Worm (Caenorhabditis elegans): Measurements from ENCODE around the gene dlc-1.
A peak's percentile ranks its signal among the peaks of the same experiment; 100 is the strongest.

Gene dlc-1

DNA sequence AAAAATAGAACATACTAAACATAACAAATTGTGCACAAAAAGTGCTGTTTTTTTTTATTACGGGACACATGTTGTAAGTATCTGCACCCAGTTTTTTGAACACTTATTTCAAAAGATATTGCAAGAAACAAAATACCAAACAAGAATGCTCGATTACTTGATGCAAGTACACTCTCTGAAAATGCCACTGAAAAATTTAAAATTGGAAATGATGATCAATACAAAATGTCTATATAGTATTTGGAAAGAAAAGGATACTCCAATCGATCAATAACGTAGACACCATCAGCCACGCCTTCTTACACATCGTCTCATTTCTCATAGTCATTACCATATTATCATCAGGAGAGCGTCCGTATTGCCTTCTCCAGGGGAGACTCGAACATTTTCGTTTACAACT lies 34.6 kb upstream of the dlc-1 start, which contains the start of gene sdz-15:
Gene sdz-15, plus strand, starts transcription at position 301 of the 400 bp plus-strand sequence.
- TF ChIP-seq fkh-10 (GFP tag; optimal IDR thresholded peaks at IDR 0.05) (no peak), elt-1 (tag; optimal IDR thresholded peaks at IDR 0.05) (no peak), lsy-12 (tag; optimal IDR thresholded peaks at IDR 0.05) (no peak), nhr-28 (tag; optimal IDR thresholded peaks at IDR 0.05) (no peak), pqm-1 (tag; optimal IDR thresholded peaks at IDR 0.05) (no peak), unc-62 (GFP tag; optimal IDR thresholded peaks at IDR 0.05) (no peak), pha-4 (tag; optimal IDR thresholded peaks at IDR 0.05) (no peak), egl-27 (tag; optimal IDR thresholded peaks at IDR 0.05) (no peak), elt-3 (tag; optimal IDR thresholded peaks at IDR 0.05) (no peak), ztf-11 (tag; optimal IDR thresholded peaks at IDR 0.05) (no peak), ztf-4 (tag; optimal IDR thresholded peaks at IDR 0.05) (no peak), ZK546.5 (tag; optimal IDR thresholded peaks at IDR 0.05) (no peak), aly-2 (tag; optimal IDR thresholded peaks at IDR 0.05) (no peak), lin-39 (tag; optimal IDR thresholded peaks at IDR 0.05) (no peak)

DNA sequence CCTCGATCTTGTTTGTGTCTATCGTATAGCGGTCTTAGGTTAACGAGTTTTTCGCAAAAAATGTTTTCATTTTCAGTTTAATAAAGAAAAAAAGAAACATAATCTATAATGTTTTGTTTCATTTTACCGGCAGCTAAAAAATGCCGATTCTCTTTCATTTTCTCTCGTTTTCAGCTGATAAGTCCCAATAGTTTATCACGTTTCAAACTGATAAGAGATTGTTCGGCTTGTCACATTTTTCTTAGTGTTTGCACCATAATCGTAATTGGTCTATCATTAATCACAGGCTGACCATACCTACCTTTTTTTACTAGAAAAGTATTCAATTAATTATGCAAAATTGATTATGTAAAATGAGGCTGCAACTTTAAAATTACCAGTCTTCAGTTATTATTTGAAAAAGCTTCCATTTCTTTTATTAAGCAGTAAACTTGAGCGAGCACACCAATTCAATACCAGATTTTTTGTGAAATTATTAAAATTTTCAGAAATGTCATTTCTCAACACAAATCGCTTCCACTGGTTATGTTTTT lies 31.7 kb upstream of the dlc-1 start, which contains the start of gene F23F12.13:
Gene F23F12.13, plus strand, starts transcription at position 483 of the 533 bp plus-strand sequence.
- peak; percentile 85 for TF ChIP-seq elt-2 (tag; optimal IDR thresholded peaks at IDR 0.05)
- peak; percentile 77 for TF ChIP-seq pqm-1 (tag; optimal IDR thresholded peaks at IDR 0.05)
- no peak for TF ChIP-seq ceh-28 (tag; optimal IDR thresholded peaks at IDR 0.05)
- TF ChIP-seq pha-4 (tag; optimal IDR thresholded peaks at IDR 0.05): peak; percentile 23

- TF ChIP-seq nhr-43 (tag; optimal IDR thresholded peaks at IDR 0.05; ENCODE audit: poor library complexity, severe bottlenecking) (no peak), hmg-11 (tag; optimal IDR thresholded peaks at IDR 0.05) (no peak), ztf-11 (tag; optimal IDR thresholded peaks at IDR 0.05) (no peak)
These were observed 29.2 kb upstream of the dlc-1 start, which contains the start of gene srb-11 for ce11 chrIII:6492807-6493206. srb-11 (minus strand) TSS chrIII:6492907.

ce11 chrIII:6490989-6491388 lies 27.4 kb upstream of the dlc-1 start:
- TF ChIP-seq nhr-28 (tag; optimal IDR thresholded peaks at IDR 0.05) (no peak), nhr-12 (tag; optimal IDR thresholded peaks at IDR 0.05) (no peak), daf-12 (tag; optimal IDR thresholded peaks at IDR 0.05) (no peak)

ce11 chrIII:6489493-6489892 lies 25.9 kb upstream of the dlc-1 start, which contains the start of gene rpt-3:
rpt-3 (plus strand) TSS chrIII:6489793.
- TF ChIP-seq pqm-1 (tag; optimal IDR thresholded peaks at IDR 0.05) (no peak), ceh-28 (tag; optimal IDR thresholded peaks at IDR 0.05) (no peak), eor-1 (tag; optimal IDR thresholded peaks at IDR 0.05) (no peak), lin-15B (tag; optimal IDR thresholded peaks at IDR 0.05) (no peak), unc-62 (GFP tag; optimal IDR thresholded peaks at IDR 0.05) (no peak), elt-2 (tag; optimal IDR thresholded peaks at IDR 0.05) (no peak), elt-1 (tag; optimal IDR thresholded peaks at IDR 0.05) (no peak), aly-2 (tag; optimal IDR thresholded peaks at IDR 0.05) (no peak), nhr-25 (tag; optimal IDR thresholded peaks at IDR 0.05) (no peak), mml-1 (tag; optimal IDR thresholded peaks at IDR 0.05) (no peak), ceh-82 (tag; optimal IDR thresholded peaks at IDR 0.05) (no peak), R02D3.7 (tag; optimal IDR thresholded peaks at IDR 0.05) (no peak), lsy-12 (tag; optimal IDR thresholded peaks at IDR 0.05) (no peak)

DNA sequence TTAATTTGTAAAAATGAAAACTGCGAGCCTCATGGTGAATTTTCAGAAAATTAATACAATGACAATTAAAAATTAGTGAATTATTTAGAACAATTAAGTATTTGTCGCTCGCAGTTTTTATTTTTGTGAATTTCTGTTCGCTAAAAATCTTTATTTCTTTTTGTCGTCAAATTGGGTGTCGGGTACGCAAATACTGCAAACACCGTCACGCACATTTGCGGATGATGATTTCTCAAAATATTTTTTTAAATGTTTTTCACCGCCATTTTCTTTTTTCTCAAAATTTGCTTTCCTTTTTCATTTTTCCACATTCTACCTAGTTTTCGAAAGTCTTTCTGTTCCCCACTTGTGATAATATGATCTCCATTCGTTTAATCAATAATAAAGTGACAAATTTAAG lies 25.3 kb upstream of the dlc-1 start:
- TF ChIP-seq lin-15B (tag; optimal IDR thresholded peaks at IDR 0.05): peak; percentile 39
- no peak for TF ChIP-seq aly-2 (tag; optimal IDR thresholded peaks at IDR 0.05)
- TF ChIP-seq unc-62 (GFP tag; optimal IDR thresholded peaks at IDR 0.05): no peak
- no peak for TF ChIP-seq lsy-12 (tag; optimal IDR thresholded peaks at IDR 0.05)
- TF ChIP-seq pha-4 (tag; optimal IDR thresholded peaks at IDR 0.05): peak; percentile 58
- no peak for TF ChIP-seq daf-12 (tag; optimal IDR thresholded peaks at IDR 0.05)
- TF ChIP-seq nhr-11 (tag; optimal IDR thresholded peaks at IDR 0.05): no peak
- peak; percentile 98 for TF ChIP-seq skn-1 (tag; optimal IDR thresholded peaks at IDR 0.05)
- peak; percentile 10 for TF ChIP-seq R02D3.7 (tag; optimal IDR thresholded peaks at IDR 0.05)
- TF ChIP-seq nhr-23 (tag; optimal IDR thresholded peaks at IDR 0.05): peak; percentile 41
- peak; percentile 13 for TF ChIP-seq elt-2 (tag; optimal IDR thresholded peaks at IDR 0.05)
- TF ChIP-seq snpc-4 (tag; optimal IDR thresholded peaks at IDR 0.05): peak; percentile 7
- TF ChIP-seq lin-39 (tag; optimal IDR thresholded peaks at IDR 0.05): no peak
- no peak for TF ChIP-seq elt-3 (tag; optimal IDR thresholded peaks at IDR 0.05)
- no peak for TF ChIP-seq mml-1 (tag; optimal IDR thresholded peaks at IDR 0.05)
- no peak for TF ChIP-seq zag-1 (tag; optimal IDR thresholded peaks at IDR 0.05)
- TF ChIP-seq nfya-1 (tag; optimal IDR thresholded peaks at IDR 0.05; ENCODE audit: insufficient read depth): peak; percentile 62
- no peak for TF ChIP-seq ztf-11 (tag; optimal IDR thresholded peaks at IDR 0.05)
- TF ChIP-seq nhr-43 (tag; optimal IDR thresholded peaks at IDR 0.05; ENCODE audit: poor library complexity, severe bottlenecking): peak; percentile 24
- no peak for TF ChIP-seq nhr-28 (tag; optimal IDR thresholded peaks at IDR 0.05)
- TF ChIP-seq eor-1 (tag; optimal IDR thresholded peaks at IDR 0.05): no peak

Measured in whole organism, L3 larva.